Worm (Caenorhabditis elegans): ENCODE data around the gene T25B9.9.
A peak's percentile ranks its signal among the peaks of the same experiment; 100 is the strongest.

The T25B9.9 gene

ce11 chrIV:10782014-10782413 is 12.6 kb downstream of the T25B9.9 start:
- TF ChIP-seq nhr-84 (tag; optimal IDR thresholded peaks at IDR 0.05) (no peak), sup-37 (GFP tag; optimal IDR thresholded peaks at IDR 0.05) (no peak), tbx-2 (tag; optimal IDR thresholded peaks at IDR 0.05) (peak; percentile 62), blmp-1 (tag; optimal IDR thresholded peaks at IDR 0.05) (peak; percentile 97), aha-1 (tag; optimal IDR thresholded peaks at IDR 0.05) (no peak), ces-1 (GFP tag; optimal IDR thresholded peaks at IDR 0.05) (no peak), Y116A8C.19 (tag; optimal IDR thresholded peaks at IDR 0.05; ENCODE audit: borderline replicate concordance) (no peak), hlh-17 (GFP tag; optimal IDR thresholded peaks at IDR 0.05; ENCODE audit: borderline replicate concordance) (no peak), C16A3.4 (tag; optimal IDR thresholded peaks at IDR 0.05) (peak; percentile 20), grh-1 (GFP tag; IDR thresholded peaks at IDR 0.05) (peak; percentile 38; the same call in 1 of the 2 replicates), ceh-63 (GFP tag; optimal IDR thresholded peaks at IDR 0.05) (no peak), efl-1 (optimal IDR thresholded peaks at IDR 0.05) (no peak), efl-1 (GFP tag; optimal IDR thresholded peaks at IDR 0.05 in 1 of 2) (peak in 1 of 2 experiments; percentile 89), nhr-19 (GFP tag; conservative IDR thresholded peaks at IDR 0.05) (peak; percentile 65), unc-130 (tag; optimal IDR thresholded peaks at IDR 0.05) (peak; percentile 29), nhr-47 (tag; optimal IDR thresholded peaks at IDR 0.05) (peak; percentile 22), rnt-1 (tag; optimal IDR thresholded peaks at IDR 0.05) (no peak), zag-1 (tag; optimal IDR thresholded peaks at IDR 0.05) (no peak), unc-62 (GFP tag; optimal IDR thresholded peaks at IDR 0.05) (no peak), lsy-2 (tag; optimal IDR thresholded peaks at IDR 0.05) (peak in 1 of 2 experiments; percentile 61), elt-2 (tag; optimal IDR thresholded peaks at IDR 0.05) (no peak), fkh-10 (GFP tag; optimal IDR thresholded peaks at IDR 0.05) (no peak), mdl-1 (tag; optimal IDR thresholded peaks at IDR 0.05) (peak in 1 of 2 experiments; percentile 93), mef-2 (tag; optimal IDR thresholded peaks at IDR 0.05) (no peak), C04F5.9 (tag; optimal IDR thresholded peaks at IDR 0.05) (no peak), lin-14 (GFP tag; optimal IDR thresholded peaks at IDR 0.05) (peak; percentile 66), snu-23 (GFP tag; optimal IDR thresholded peaks at IDR 0.05) (peak; percentile 62), fkh-4 (tag; optimal IDR thresholded peaks at IDR 0.05; ENCODE audit: borderline replicate concordance) (no peak), unc-86 (tag; optimal IDR thresholded peaks at IDR 0.05) (no peak), mep-1 (tag; optimal IDR thresholded peaks at IDR 0.05) (no peak), fos-1 (tag; optimal IDR thresholded peaks at IDR 0.05) (no peak), nhr-90 (tag; optimal IDR thresholded peaks at IDR 0.05; ENCODE audit: poor library complexity) (peak; percentile 75), nhr-20 (tag; optimal IDR thresholded peaks at IDR 0.05) (peak; percentile 88), hpl-2 (GFP tag; optimal IDR thresholded peaks at IDR 0.05) (no peak), nhr-71 (tag; optimal IDR thresholded peaks at IDR 0.05) (peak; percentile 78), elt-3 (tag; optimal IDR thresholded peaks at IDR 0.05) (peak in 3 of 6 experiments; percentile 69 to 95 (median 93)), ets-5 (GFP tag; IDR thresholded peaks at IDR 0.05) (no peak), ceh-88 (GFP tag; IDR thresholded peaks at IDR 0.05) (no peak), unc-98 (GFP tag; IDR thresholded peaks at IDR 0.05) (no peak), lin-39 (tag; optimal IDR thresholded peaks at IDR 0.05) (no peak), hlh-4 (tag; optimal IDR thresholded peaks at IDR 0.05) (no peak), isw-1 (GFP tag; IDR thresholded peaks at IDR 0.05) (no peak), nhr-85 (tag) (peak; percentile 95), dpl-1 (GFP tag; optimal IDR thresholded peaks at IDR 0.05) (no peak), lin-35 (GFP tag; optimal IDR thresholded peaks at IDR 0.05) (peak in 1 of 2 experiments; percentile 62), mab-9 (GFP tag; IDR thresholded peaks at IDR 0.05) (no peak)
